Worm (Caenorhabditis elegans) whole organism, L3 larva: Measurements from ENCODE around the gene lem-4.
"Not testable (repeated sequence)": the region's sequence is repeated elsewhere in the genome, so short reads cannot be mapped to it uniquely, and the experiment has no call there.

Source experiments
- R02D3.7 ChIP-seq: fragments of 150-350 bp; optimal IDR thresholded peaks from 2 replicates; lab custom pipeline; 2014; ENCODE audit warnings: missing biosample characterization, missing genetic modification characterization
- aly-2 ChIP-seq: fragments of 150-350 bp; optimal IDR thresholded peaks from 2 replicates; lab custom pipeline; 2014; ENCODE audit warnings: missing biosample characterization, missing genetic modification characterization
- ama-1 ChIP-seq: fragments of 150-350 bp; optimal IDR thresholded peaks from 2 replicates; lab custom pipeline; 2018
- egl-27 ChIP-seq: sonication (generic microtip); optimal IDR thresholded peaks from 4 replicates; lab custom pipeline; 2017; ENCODE audit warnings: missing biosample characterization, missing genetic modification reagents, missing genetic modification characterization
- lin-39 ChIP-seq: fragments of 150-350 bp; optimal IDR thresholded peaks from 2 replicates; lab custom pipeline; 2018; ENCODE audit warnings: missing biosample characterization, missing genetic modification reagents, missing genetic modification characterization
- nhr-11 ChIP-seq: fragments of 150-350 bp; optimal IDR thresholded peaks from 2 replicates; lab custom pipeline; 2014; ENCODE audit warnings: missing biosample characterization, missing genetic modification characterization
- nhr-12 ChIP-seq: fragments of 150-350 bp; optimal IDR thresholded peaks from 2 replicates; lab custom pipeline; 2014; ENCODE audit warnings: missing biosample characterization, missing genetic modification characterization
- pha-4 ChIP-seq: fragments of 150-350 bp; optimal IDR thresholded peaks from 2 replicates; lab custom pipeline; 2014; ENCODE audit warnings: missing biosample characterization, missing genetic modification reagents, missing genetic modification characterization
- unc-39 ChIP-seq: sonication (generic microtip); optimal IDR thresholded peaks from 4 replicates; lab custom pipeline; 2017; ENCODE audit warnings: missing biosample characterization, missing genetic modification characterization

- not testable (repeated sequence) for TF ChIP-seq pha-4; R02D3.7; aly-2 (tag; lab: Kevin White, UChicago); nhr-11 (tag; lab: Kevin White, UChicago); egl-27; nhr-12 (tag; lab: Kevin White, UChicago); ama-1; unc-39; lin-39 (tag; lab: Kevin White, UChicago)
These were observed 41.2 kb downstream of the lem-4 start for ce11 chrIV:813341-813740.
